Worm (Caenorhabditis elegans) whole organism, young adult: ENCODE results near the gene R01E6.7.

Source experiments
- C06A6.2 ChIP-seq: fragments of 200-800 bp; sonication (Bioruptor generic); conservative IDR thresholded peaks from 2 replicates; pipeline ENCODE4 v1.3.6; 2022; ENCODE audit warnings: missing genetic modification characterization, missing compliant biosample characterization
- F22D6.2 ChIP-seq: sonication (generic microtip); optimal IDR thresholded peaks from 2 replicates; lab custom pipeline; 2016; ENCODE audit warnings: mild to moderate bottlenecking, missing genetic modification characterization, missing compliant biosample characterization
- F57C9.4 ChIP-seq: sonication (generic microtip); optimal IDR thresholded peaks from 2 replicates; lab custom pipeline; 2017; ENCODE audit warnings: mild to moderate bottlenecking, missing genetic modification characterization, missing compliant biosample characterization
- K11D2.4 ChIP-seq: fragments of 200-800 bp; sonication (Bioruptor generic); IDR thresholded peaks from 2 replicates; pipeline ENCODE4 v1.3.6; 2022; ENCODE audit warnings: missing genetic modification reagents, missing genetic modification characterization, missing compliant biosample characterization
- K12H6.12 ChIP-seq: fragments of 200-800 bp; sonication (Bioruptor generic); optimal IDR thresholded peaks from 2 replicates; lab custom pipeline; 2018; ENCODE audit warnings: mild to moderate bottlenecking, missing genetic modification characterization, missing compliant biosample characterization
- Y53G8AR.9 ChIP-seq: fragments of 200-800 bp; sonication (Bioruptor generic); conservative IDR thresholded peaks from 2 replicates; pipeline ENCODE4 v1.3.6; 2022; ENCODE audit warnings: missing genetic modification reagents, missing genetic modification characterization, missing compliant biosample characterization
- akir-1 ChIP-seq: fragments of 200-800 bp; sonication (Bioruptor generic); optimal IDR thresholded peaks from 2 replicates; lab custom pipeline; 2018; ENCODE audit warnings: mild to moderate bottlenecking, missing genetic modification characterization, moderate library complexity, missing compliant biosample characterization
- ama-1 ChIP-seq, 3 experiments: fragments of 150-350 bp in 1 of 3; sonication (generic microtip) in 2 of 3; optimal IDR thresholded peaks; 2 replicates each; lab custom pipeline; 2014 to 2018; ENCODE audit warnings: missing biosample characterization in 2 of 3, missing genetic modification characterization in 2 of 3, missing genetic modification reagents in 2 of 3
- ceh-40 ChIP-seq: fragments of 200-800 bp; sonication (Bioruptor generic); IDR thresholded peaks from 2 replicates; pipeline ENCODE4 v1.3.6; 2022; ENCODE audit warnings: missing genetic modification characterization, missing compliant biosample characterization
- ceh-58 ChIP-seq: fragments of 200-800 bp; sonication (Bioruptor generic); IDR thresholded peaks from 2 replicates; pipeline ENCODE4 v1.3.6; 2022; ENCODE audit warnings: missing genetic modification characterization, missing compliant biosample characterization
- dpl-1 ChIP-seq: fragments of 150-350 bp; optimal IDR thresholded peaks from 2 replicates; lab custom pipeline; 2014; ENCODE audit warnings: missing biosample characterization, missing genetic modification reagents, missing genetic modification characterization
- ekl-4 ChIP-seq: fragments of 200-800 bp; sonication (Bioruptor generic); IDR thresholded peaks from 2 replicates; pipeline ENCODE4 v1.3.6; 2022; ENCODE audit warnings: missing genetic modification reagents, missing genetic modification characterization, missing compliant biosample characterization
- fkh-3 ChIP-seq: sonication (generic microtip); optimal IDR thresholded peaks from 2 replicates; lab custom pipeline; 2016; ENCODE audit warnings: mild to moderate bottlenecking, missing genetic modification characterization, missing compliant biosample characterization
- gei-17 ChIP-seq: fragments of 200-800 bp; sonication (Bioruptor generic); optimal IDR thresholded peaks from 2 replicates; lab custom pipeline; 2018; ENCODE audit warnings: mild to moderate bottlenecking, missing genetic modification characterization, missing compliant biosample characterization
- hmg-1.2 ChIP-seq: fragments of 200-800 bp; sonication (Bioruptor generic); IDR thresholded peaks from 2 replicates; pipeline ENCODE4 v1.3.6; 2022; ENCODE audit warnings: missing genetic modification reagents, missing genetic modification characterization, missing compliant biosample characterization
- hsf-1 ChIP-seq: fragments of 200-800 bp; sonication (Bioruptor generic); IDR thresholded peaks from 2 replicates; pipeline ENCODE4 v1.3.6; 2022; ENCODE audit warnings: missing genetic modification reagents, missing genetic modification characterization, missing compliant biosample characterization
- lag-1 ChIP-seq: fragments of 200-800 bp; sonication (Bioruptor generic); IDR thresholded peaks from 2 replicates; pipeline ENCODE4 v1.3.6; 2022; ENCODE audit warnings: missing genetic modification reagents, missing genetic modification characterization, missing compliant biosample characterization
- lin-40 ChIP-seq: sonication (generic microtip); optimal IDR thresholded peaks from 2 replicates; lab custom pipeline; 2016; ENCODE audit warnings: missing genetic modification characterization, mild to moderate bottlenecking, missing compliant biosample characterization, missing genotype, missing genetic modification reagents
- lir-1 ChIP-seq: fragments of 200-800 bp; sonication (Bioruptor generic); conservative IDR thresholded peaks from 2 replicates; pipeline ENCODE4 v1.3.6; 2022; ENCODE audit warnings: missing genetic modification reagents, missing genetic modification characterization, missing compliant biosample characterization
- madf-3 ChIP-seq: fragments of 200-800 bp; sonication (Bioruptor generic); IDR thresholded peaks from 2 replicates; pipeline ENCODE4 v1.3.6; 2022; ENCODE audit warnings: missing genetic modification reagents, missing genetic modification characterization, missing compliant biosample characterization
- madf-8 ChIP-seq: fragments of 200-800 bp; sonication (Bioruptor generic); conservative IDR thresholded peaks from 2 replicates; pipeline ENCODE4 v1.3.6; 2022; ENCODE audit warnings: missing genetic modification reagents, missing genetic modification characterization, missing compliant biosample characterization
- mel-28 ChIP-seq: sonication (generic microtip); optimal IDR thresholded peaks from 2 replicates; lab custom pipeline; 2016; ENCODE audit warnings: borderline replicate concordance, mild to moderate bottlenecking, missing genetic modification characterization, missing compliant biosample characterization
- mxl-1 ChIP-seq: sonication (generic microtip); optimal IDR thresholded peaks from 2 replicates; lab custom pipeline; 2016; ENCODE audit warnings: missing genetic modification characterization, missing compliant biosample characterization
- nfyb-1 ChIP-seq: fragments of 200-800 bp; sonication (Bioruptor generic); IDR thresholded peaks from 2 replicates; pipeline ENCODE4 v1.3.6; 2022; ENCODE audit warnings: missing genetic modification reagents, missing genetic modification characterization, missing compliant biosample characterization
- pbrm-1 ChIP-seq: fragments of 200-800 bp; sonication (Bioruptor generic); IDR thresholded peaks from 2 replicates; pipeline ENCODE4 v1.3.6; 2022; ENCODE audit warnings: missing genetic modification reagents, missing genetic modification characterization, missing compliant biosample characterization
- snpc-3.4 ChIP-seq: sonication (generic microtip); optimal IDR thresholded peaks from 2 replicates; lab custom pipeline; 2017; ENCODE audit warnings: missing genetic modification characterization, mild to moderate bottlenecking, missing compliant biosample characterization, antibody characterized with exemption, moderate library complexity, missing genotype, missing genetic modification reagents
- sptf-2 ChIP-seq: fragments of 200-800 bp; sonication (Bioruptor generic); optimal IDR thresholded peaks from 2 replicates; lab custom pipeline; 2018; ENCODE audit warnings: mild to moderate bottlenecking, missing genetic modification characterization, missing compliant biosample characterization
- tbp1 ChIP-seq: fragments of 200-800 bp; sonication (Bioruptor generic); optimal IDR thresholded peaks from 2 replicates; lab custom pipeline; 2018; ENCODE audit warnings: mild to moderate bottlenecking, missing genetic modification characterization, missing compliant biosample characterization
- tbx-9 ChIP-seq: sonication (generic microtip); optimal IDR thresholded peaks from 2 replicates; lab custom pipeline; 2016; ENCODE audit warnings: borderline replicate concordance, missing genetic modification characterization, inconsistent platforms, missing compliant biosample characterization
- zim-3 ChIP-seq: sonication (generic microtip); optimal IDR thresholded peaks from 2 replicates; lab custom pipeline; 2017; ENCODE audit warnings: mild to moderate bottlenecking, missing genetic modification characterization, moderate library complexity, missing compliant biosample characterization
- ztf-26 ChIP-seq: sonication (generic microtip); optimal IDR thresholded peaks from 2 replicates; lab custom pipeline; 2017; ENCODE audit warnings: missing genetic modification characterization, missing compliant biosample characterization
- ztf-28 ChIP-seq: fragments of 200-800 bp; sonication (Bioruptor generic); IDR thresholded peaks from 2 replicates; pipeline ENCODE4 v1.3.6; 2022; ENCODE audit warnings: missing genetic modification reagents, missing genetic modification characterization, missing compliant biosample characterization

R01E6.7 gene

ce11 chrX:13550890-13551289, 18.9 kb downstream of the R01E6.7 start, which contains the start of gene odr-1:
odr-1 (minus strand) TSS chrX:13550990.
- TF ChIP-seq mel-28 (tag; lab: Kevin White, UChicago) = no peak
- no peak for TF ChIP-seq tbp1
- no peak for TF ChIP-seq ceh-40 (GFP tag; lab: Robert Waterston, UW)
- TF ChIP-seq madf-8 (GFP tag; lab: Robert Waterston, UW) = no peak
- TF ChIP-seq F57C9.4 = no peak
- no peak for TF ChIP-seq ztf-28 (GFP tag; lab: Robert Waterston, UW)
- no peak for TF ChIP-seq lin-40 (tag; lab: Kevin White, UChicago)
- TF ChIP-seq lag-1 = no peak
- TF ChIP-seq Y53G8AR.9 (GFP tag; lab: Robert Waterston, UW) = no peak
- TF ChIP-seq tbx-9 (tag; lab: Kevin White, UChicago) = no peak
- no peak for TF ChIP-seq pbrm-1 (GFP tag; lab: Robert Waterston, UW)
- TF ChIP-seq akir-1 (GFP tag; lab: Kevin White, UChicago) = no peak
- no peak for TF ChIP-seq gei-17
- TF ChIP-seq ceh-58 (GFP tag; lab: Robert Waterston, UW) = no peak

DNA sequence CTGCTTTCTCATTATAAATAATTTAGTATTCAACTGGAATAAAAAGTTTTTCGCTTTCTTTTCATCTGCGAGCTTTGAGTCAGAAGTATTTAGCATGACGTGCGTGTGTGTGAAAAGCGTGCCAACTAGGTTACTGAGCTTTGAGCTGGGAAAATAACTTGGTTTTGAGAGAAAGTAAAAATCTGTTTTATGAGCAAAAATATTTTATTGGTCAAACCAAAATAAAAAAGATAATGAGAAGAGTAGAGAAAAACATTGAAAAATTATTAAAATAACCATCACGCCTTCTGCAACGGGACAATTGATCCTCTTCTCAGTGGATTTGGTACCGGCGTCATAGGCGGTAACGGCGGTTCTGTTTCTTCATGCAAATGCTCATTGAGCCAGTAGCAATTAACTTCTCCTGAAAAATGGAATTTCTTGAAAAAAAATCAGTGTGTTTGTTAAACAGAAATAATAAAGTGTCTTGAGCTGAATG, 25.2 kb downstream of the R01E6.7 start:
- TF ChIP-seq zim-3 (peak; percentile 34), sptf-2 (GFP tag; lab: Kevin White, UChicago) (no peak), C06A6.2 (0 out of 2 replicates have a peak, but pooled peaks have one; percentile 16), dpl-1 (GFP tag; lab: Kevin White, UChicago) (no peak), ztf-28 (GFP tag; lab: Robert Waterston, UW) (no peak), K11D2.4 (GFP tag; lab: Robert Waterston, UW) (peak; percentile 36; the same call in 1 of the 2 replicates), F22D6.2 (no peak), madf-3 (GFP tag; lab: Robert Waterston, UW) (0 out of 2 replicates have a peak, but pooled peaks have one; percentile 13), ama-1 (optimal IDR thresholded peaks at IDR 0.05; lab: Kevin White, UChicago) (peak; percentile 76), ama-1 (GFP tag; optimal IDR thresholded peaks at IDR 0.05; lab: Kevin White, UChicago) (no peak), lin-40 (tag; lab: Kevin White, UChicago) (peak; percentile 16), lir-1 (GFP tag; lab: Robert Waterston, UW) (no peak), snpc-3.4 (no peak), ztf-26 (tag; lab: Kevin White, UChicago) (peak; percentile 54), Y53G8AR.9 (GFP tag; lab: Robert Waterston, UW) (0 out of 2 replicates have a peak, but pooled peaks have one; percentile 70), F57C9.4 (no peak)

DNA sequence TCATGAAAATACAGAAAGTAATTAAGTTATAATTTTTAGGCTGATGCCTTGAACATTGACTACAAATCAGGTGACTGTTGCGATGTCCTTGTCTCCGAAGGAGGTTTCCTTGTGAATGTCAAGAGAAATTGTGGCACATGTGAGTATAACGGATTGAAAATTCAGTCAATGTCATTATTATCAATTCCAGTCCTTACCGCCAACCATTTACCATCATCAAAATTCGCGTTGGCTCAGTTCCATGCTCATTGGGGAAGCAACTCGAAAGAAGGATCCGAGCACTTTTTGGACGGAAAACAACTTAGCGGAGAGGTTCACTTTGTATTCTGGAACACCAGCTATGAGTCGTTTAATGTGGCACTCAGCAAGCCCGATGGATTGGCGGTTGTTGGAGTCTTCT, 26.4 kb downstream of the R01E6.7 start:
- no peak for TF ChIP-seq mxl-1 (tag; lab: Kevin White, UChicago)
- peak; percentile 83 for TF ChIP-seq ama-1 (optimal IDR thresholded peaks at IDR 0.05; lab: Kevin White, UChicago)
- no peak for TF ChIP-seq ama-1 (GFP tag; optimal IDR thresholded peaks at IDR 0.05; lab: Kevin White, UChicago)
- TF ChIP-seq ekl-4 (GFP tag; lab: Robert Waterston, UW) = no peak
- peak; percentile 4 for TF ChIP-seq fkh-3
- TF ChIP-seq, all 124 proteins: peak for 2

DNA sequence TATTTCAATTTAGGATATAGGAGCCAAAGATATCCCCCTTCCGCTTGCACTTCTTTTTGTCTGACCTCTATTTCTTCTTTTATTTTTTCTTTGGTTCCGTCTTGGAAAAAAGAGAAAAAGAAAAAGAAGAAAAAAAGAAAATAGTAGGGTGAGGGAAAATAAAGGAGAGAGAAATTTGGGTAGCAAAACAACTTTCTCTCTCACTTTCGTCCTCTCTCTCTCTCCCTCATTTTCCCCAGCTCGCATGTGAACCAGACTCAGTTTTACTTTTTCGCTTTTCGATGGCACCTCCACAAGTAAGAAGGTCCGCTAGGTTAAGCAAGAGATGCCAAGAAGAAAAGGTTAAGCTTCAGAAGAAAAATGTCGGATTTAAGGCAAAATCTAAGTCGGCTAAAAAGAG, 27.0 kb downstream of the R01E6.7 start:
- 0 out of 2 replicates have a peak, but pooled peaks have one; percentile 13 for TF ChIP-seq hmg-1.2
- TF ChIP-seq madf-3 (GFP tag; lab: Robert Waterston, UW) = no peak
- TF ChIP-seq hsf-1 (GFP tag; lab: Robert Waterston, UW) = no peak
- TF ChIP-seq nfyb-1 (GFP tag; lab: Robert Waterston, UW) = 0 out of 2 replicates have a peak, but pooled peaks have one; percentile 31
- TF ChIP-seq ama-1 (optimal IDR thresholded peaks at IDR 0.05; lab: Kevin White, UChicago) = peak; percentile 88
- TF ChIP-seq ama-1 (GFP tag; optimal IDR thresholded peaks at IDR 0.05; lab: Kevin White, UChicago) = no peak

DNA sequence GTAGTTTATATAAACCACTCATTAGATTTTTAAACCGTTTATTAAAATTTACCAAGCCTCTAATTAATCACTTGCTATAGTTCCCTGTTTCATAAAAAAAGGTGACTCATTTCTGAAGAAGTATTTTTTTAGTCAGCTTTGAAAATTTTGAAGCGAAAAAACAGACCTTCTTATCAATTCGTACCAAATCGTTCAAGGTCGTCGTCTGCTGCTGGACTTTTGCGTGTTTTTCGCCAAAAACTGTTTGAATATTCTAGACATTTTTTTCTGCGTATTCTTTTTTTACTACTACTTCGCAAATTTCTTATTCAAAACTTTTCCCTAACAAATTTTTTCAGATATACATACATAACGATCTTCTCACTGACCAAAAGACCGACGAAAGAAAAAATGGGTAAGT, 27.5 kb downstream of the R01E6.7 start, which contains the start of gene cah-4:
TSS of gene cah-4 (plus strand) at position 339 of the 400 bp plus-strand sequence.
- no peak for TF ChIP-seq K12H6.12 (tag; lab: Kevin White, UChicago)
- peak; percentile 75 for TF ChIP-seq ama-1 (optimal IDR thresholded peaks at IDR 0.05; lab: Kevin White, UChicago)
- no peak for TF ChIP-seq ama-1 (GFP tag; optimal IDR thresholded peaks at IDR 0.05; lab: Kevin White, UChicago)
